Worm (Caenorhabditis elegans): ENCODE measurements around the gene C49F5.3.

DNA sequence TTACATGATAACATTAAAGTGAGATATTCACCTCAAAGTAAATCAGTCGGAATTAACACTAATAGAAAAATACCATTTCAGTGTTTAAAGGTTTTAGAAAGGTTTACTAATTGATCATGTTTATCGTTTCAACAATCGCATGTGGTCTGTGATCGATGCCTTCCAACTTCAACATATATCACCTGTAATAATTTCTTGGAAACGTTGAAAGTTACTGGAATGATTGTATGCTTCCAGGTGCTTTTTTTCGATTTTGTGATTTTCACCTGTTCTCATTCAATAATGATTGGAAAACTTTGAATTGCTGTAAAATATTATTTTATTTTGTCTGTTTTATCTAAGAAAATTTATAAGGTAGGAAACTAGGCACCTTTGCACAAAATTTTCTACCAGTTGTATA, 39.1 kb upstream of the C49F5.3 start:
- TF ChIP-seq ama-1 (optimal IDR thresholded peaks at IDR 0.05), result no peak
- TF ChIP-seq unc-62 (GFP tag; optimal IDR thresholded peaks at IDR 0.05), result no peak
- no peak for TF ChIP-seq nhr-67 (tag; optimal IDR thresholded peaks at IDR 0.05)
- TF ChIP-seq nhr-25 (tag; optimal IDR thresholded peaks at IDR 0.05), result no peak

Measured in whole organism, L3 larva.